Worm (Caenorhabditis elegans): ENCODE data around the gene mccc-2.

The mccc-2 gene

ce11 chrIII:9089325-9089823 is at the start of gene mccc-2, which contains the start of gene mrpl-44:
mccc-2 (minus strand) TSS chrIII:9089375.
mrpl-44 (minus strand) TSS chrIII:9089375.
- TF ChIP-seq B0310.2 (tag; optimal IDR thresholded peaks at IDR 0.05) = no peak
- TF ChIP-seq F13C5.2 (tag; optimal IDR thresholded peaks at IDR 0.05) = peak; percentile 16

ce11 chrIII:9138601-9139000 is 49.4 kb upstream of the mccc-2 start, which contains the start of gene ZK512.7:
ZK512.7 (minus strand) TSS chrIII:9138701.
- TF ChIP-seq hmg-4 (GFP tag; optimal IDR thresholded peaks at IDR 0.05) (no peak), ceh-36 (tag; optimal IDR thresholded peaks at IDR 0.05) (no peak), tbx-11 (GFP tag; IDR thresholded peaks at IDR 0.05) (no peak), ama-1 (optimal IDR thresholded peaks at IDR 0.05) (no peak), tra-4 (tag; optimal IDR thresholded peaks at IDR 0.05) (no peak), aly-1 (tag; optimal IDR thresholded peaks at IDR 0.05) (no peak), scrt-1 (GFP tag; IDR thresholded peaks at IDR 0.05) (no peak)

- TF ChIP-seq ama-1 (optimal IDR thresholded peaks at IDR 0.05) (no peak), tbx-11 (GFP tag; IDR thresholded peaks at IDR 0.05) (no peak), pes-1 (GFP tag; IDR thresholded peaks at IDR 0.05) (no peak), sea-1 (GFP tag; conservative IDR thresholded peaks at IDR 0.05) (no peak), hmbx-1 (tag; optimal IDR thresholded peaks at IDR 0.05) (no peak), ets-7 (tag; optimal IDR thresholded peaks at IDR 0.05) (no peak), ceh-36 (tag; optimal IDR thresholded peaks at IDR 0.05) (no peak), aly-1 (tag; optimal IDR thresholded peaks at IDR 0.05) (no peak), ceh-13 (GFP tag; optimal IDR thresholded peaks at IDR 0.05) (no peak)
Measured at ce11 chrIII:9136587-9136986, 47.4 kb upstream of the mccc-2 start, which contains the start of gene eat-4. eat-4 (plus strand) TSS chrIII:9136887.

ce11 chrIII:9130588-9130987 is 41.4 kb upstream of the mccc-2 start, which contains the start of gene ZK512.10:
ZK512.10 (plus strand) TSS chrIII:9130888.
- TF ChIP-seq tbx-11 (GFP tag; IDR thresholded peaks at IDR 0.05) (no peak), ets-7 (tag; optimal IDR thresholded peaks at IDR 0.05) (no peak), B0310.2 (tag; optimal IDR thresholded peaks at IDR 0.05) (no peak), sea-1 (GFP tag; conservative IDR thresholded peaks at IDR 0.05) (no peak), aly-1 (tag; optimal IDR thresholded peaks at IDR 0.05) (no peak), flt-1 (GFP tag; IDR thresholded peaks at IDR 0.05) (no peak), ceh-36 (tag; optimal IDR thresholded peaks at IDR 0.05) (no peak), tbx-37 (GFP tag; conservative IDR thresholded peaks at IDR 0.05) (no peak), F13C5.2 (tag; optimal IDR thresholded peaks at IDR 0.05) (no peak), hmg-4 (GFP tag; optimal IDR thresholded peaks at IDR 0.05) (no peak), ceh-13 (GFP tag; optimal IDR thresholded peaks at IDR 0.05) (no peak), pes-1 (GFP tag; IDR thresholded peaks at IDR 0.05) (no peak), scrt-1 (GFP tag; IDR thresholded peaks at IDR 0.05) (no peak), hmbx-1 (tag; optimal IDR thresholded peaks at IDR 0.05) (no peak), tra-4 (tag; optimal IDR thresholded peaks at IDR 0.05) (no peak), hnd-1 (tag; optimal IDR thresholded peaks at IDR 0.05) (no peak), ama-1 (optimal IDR thresholded peaks at IDR 0.05) (no peak)

DNA sequence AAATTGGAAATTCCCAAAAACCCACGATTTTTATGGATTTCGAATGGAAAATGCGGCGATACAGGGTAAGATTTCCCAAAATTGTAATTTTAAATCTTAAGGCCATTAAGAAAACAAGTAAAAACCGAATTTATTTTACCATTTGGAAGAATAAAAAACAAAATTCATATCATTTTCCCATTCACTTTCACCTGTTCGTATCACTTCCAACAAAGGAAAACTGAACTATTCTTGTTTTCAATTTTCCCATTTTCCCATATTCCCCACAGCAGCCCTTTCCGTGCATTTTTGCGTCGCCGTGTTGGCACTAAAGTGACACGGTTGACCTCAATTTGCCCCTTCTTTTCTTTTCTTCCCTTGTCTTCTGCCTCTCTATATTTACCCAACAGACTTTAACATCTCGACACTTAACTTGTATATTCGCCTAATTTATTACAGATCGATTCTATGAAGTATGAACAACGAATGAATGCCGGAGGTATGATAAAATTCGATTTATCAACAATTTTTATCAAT is 36.7 kb upstream of the mccc-2 start, which contains the start of gene sec-16A.1:
Gene sec-16A.1, plus strand, starts transcription at position 51 of the 516 bp plus-strand sequence.
- TF ChIP-seq ceh-36 (tag; optimal IDR thresholded peaks at IDR 0.05) (no peak), ceh-13 (GFP tag; optimal IDR thresholded peaks at IDR 0.05) (no peak), tbx-11 (GFP tag; IDR thresholded peaks at IDR 0.05) (no peak), flt-1 (GFP tag; IDR thresholded peaks at IDR 0.05) (no peak), F13C5.2 (tag; optimal IDR thresholded peaks at IDR 0.05) (no peak), B0310.2 (tag; optimal IDR thresholded peaks at IDR 0.05) (no peak), tbx-37 (GFP tag; conservative IDR thresholded peaks at IDR 0.05) (no peak), pes-1 (GFP tag; IDR thresholded peaks at IDR 0.05) (no peak), hmbx-1 (tag; optimal IDR thresholded peaks at IDR 0.05) (no peak), ama-1 (optimal IDR thresholded peaks at IDR 0.05) (no peak), hmg-4 (GFP tag; optimal IDR thresholded peaks at IDR 0.05) (no peak), tra-4 (tag; optimal IDR thresholded peaks at IDR 0.05) (no peak), ets-7 (tag; optimal IDR thresholded peaks at IDR 0.05) (no peak), hnd-1 (tag; optimal IDR thresholded peaks at IDR 0.05) (no peak), scrt-1 (GFP tag; IDR thresholded peaks at IDR 0.05) (no peak), aly-1 (tag; optimal IDR thresholded peaks at IDR 0.05) (no peak), sea-1 (GFP tag; conservative IDR thresholded peaks at IDR 0.05) (no peak)

- no peak for TF ChIP-seq tbx-11 (GFP tag; IDR thresholded peaks at IDR 0.05)
- no peak for TF ChIP-seq flt-1 (GFP tag; IDR thresholded peaks at IDR 0.05)
- no peak for TF ChIP-seq pes-1 (GFP tag; IDR thresholded peaks at IDR 0.05)
Measured at ce11 chrIII:9118921-9119606, 29.9 kb upstream of the mccc-2 start, which contains the start of gene ced-11. ced-11 (plus strand) TSS chrIII:9119556.

ce11 chrIII:9118314-9118850 is 29.2 kb upstream of the mccc-2 start, which contains the start of gene grl-11:
grl-11 (minus strand) TSS chrIII:9118364.
- TF ChIP-seq ets-7 (tag; optimal IDR thresholded peaks at IDR 0.05) = no peak
- no peak for TF ChIP-seq ama-1 (optimal IDR thresholded peaks at IDR 0.05)
- TF ChIP-seq F13C5.2 (tag; optimal IDR thresholded peaks at IDR 0.05) = no peak

ce11 chrIII:9115745-9116144 is 26.6 kb upstream of the mccc-2 start:
- TF ChIP-seq ceh-36 (tag; optimal IDR thresholded peaks at IDR 0.05) = no peak
- TF ChIP-seq hmbx-1 (tag; optimal IDR thresholded peaks at IDR 0.05) = no peak
- TF ChIP-seq ceh-13 (GFP tag; optimal IDR thresholded peaks at IDR 0.05) = no peak
- no peak for TF ChIP-seq hmg-4 (GFP tag; optimal IDR thresholded peaks at IDR 0.05)
- TF ChIP-seq pes-1 (GFP tag; IDR thresholded peaks at IDR 0.05) = no peak
- no peak for TF ChIP-seq B0310.2 (tag; optimal IDR thresholded peaks at IDR 0.05)
- TF ChIP-seq tbx-11 (GFP tag; IDR thresholded peaks at IDR 0.05) = no peak
- TF ChIP-seq flt-1 (GFP tag; IDR thresholded peaks at IDR 0.05) = no peak
